Worm (Caenorhabditis elegans) whole organism, L4 larva: ENCODE results near the gene C16C10.4.

ENCODE experiments used
- D1046.2 ChIP-seq: fragments of 200-800 bp; sonication (Bioruptor generic); IDR thresholded peaks from 2 replicates; pipeline ENCODE4 v1.3.6; 2022; ENCODE audit warnings: missing genetic modification characterization, missing compliant biosample characterization
- F10B5.3 ChIP-seq: sonication (generic microtip); optimal IDR thresholded peaks from 2 replicates; lab custom pipeline; 2016; ENCODE audit warnings: mild to moderate bottlenecking, missing genetic modification characterization, missing compliant biosample characterization
- F44E2.7 ChIP-seq: fragments of 200-800 bp; sonication (Bioruptor generic); IDR thresholded peaks from 2 replicates; pipeline ENCODE4 v2.1.2; 2022; ENCODE audit warnings: missing genetic modification characterization, missing compliant biosample characterization
- F49E8.2 ChIP-seq: sonication (generic microtip); optimal IDR thresholded peaks from 2 replicates; lab custom pipeline; 2016; ENCODE audit warnings: missing compliant biosample characterization, mild to moderate bottlenecking, missing genetic modification characterization, borderline replicate concordance
- R02D3.7 ChIP-seq: fragments of 150-350 bp; sonication (generic microtip); optimal IDR thresholded peaks from 3 replicates; lab custom pipeline; 2014; ENCODE audit warnings: missing biosample characterization, missing genetic modification characterization
- Y105C5A.15 ChIP-seq: fragments of 200-800 bp; sonication (Bioruptor generic); IDR thresholded peaks from 2 replicates; pipeline ENCODE4 v1.3.6; 2022; ENCODE audit warnings: missing genetic modification characterization, missing compliant biosample characterization
- Y48G9A.11 ChIP-seq: fragments of 200-800 bp; sonication (Bioruptor generic); IDR thresholded peaks from 2 replicates; pipeline ENCODE4 v1.3.6; 2022; ENCODE audit warnings: missing genetic modification reagents, missing genetic modification characterization, missing compliant biosample characterization
- Y5F2A.4 ChIP-seq: fragments of 200-800 bp; sonication (Bioruptor generic); optimal IDR thresholded peaks from 2 replicates; lab custom pipeline; 2018; ENCODE audit warnings: mild to moderate bottlenecking, missing genetic modification characterization, missing compliant biosample characterization
- Y75B8A.6 ChIP-seq: fragments of 200-800 bp; sonication (Bioruptor generic); IDR thresholded peaks from 2 replicates; pipeline ENCODE4 v1.3.6; 2022; ENCODE audit warnings: missing genetic modification reagents, missing genetic modification characterization, missing compliant biosample characterization
- ZK337.2 ChIP-seq: fragments of 200-800 bp; sonication (Bioruptor generic); IDR thresholded peaks from 2 replicates; pipeline ENCODE4 v1.3.6; 2022; ENCODE audit warnings: missing genetic modification reagents, missing genetic modification characterization, missing compliant biosample characterization
- ceh-20 ChIP-seq: fragments of 200-800 bp; sonication (Bioruptor generic); IDR thresholded peaks from 2 replicates; pipeline ENCODE4 v1.3.6; 2022; ENCODE audit warnings: missing genetic modification reagents, missing genetic modification characterization, missing compliant biosample characterization
- ceh-28 ChIP-seq: fragments of 150-350 bp; optimal IDR thresholded peaks from 2 replicates; lab custom pipeline; 2014; ENCODE audit warnings: missing biosample characterization, missing genetic modification reagents, missing genetic modification characterization
- ceh-62 ChIP-seq: sonication (generic microtip); optimal IDR thresholded peaks from 2 replicates; lab custom pipeline; 2017; ENCODE audit warnings: missing biosample characterization, missing genetic modification characterization
- ces-1 ChIP-seq: fragments of 150-350 bp; sonication (generic microtip); optimal IDR thresholded peaks from 4 replicates; lab custom pipeline; 2014; ENCODE audit warnings: missing biosample characterization, missing genetic modification reagents, missing genetic modification characterization
- cey-2 ChIP-seq: sonication (generic microtip); optimal IDR thresholded peaks from 3 replicates; lab custom pipeline; 2017; ENCODE audit warnings: missing genetic modification characterization, mild to moderate bottlenecking, missing compliant biosample characterization, antibody characterized with exemption, borderline replicate concordance; ENCODE audit not compliant: insufficient read depth
- daf-12 ChIP-seq: fragments of 150-350 bp; optimal IDR thresholded peaks from 2 replicates; lab custom pipeline; 2014; ENCODE audit warnings: missing biosample characterization, missing genetic modification reagents, missing genetic modification characterization
- dmd-9 ChIP-seq: fragments of 200-800 bp; sonication (Bioruptor generic); IDR thresholded peaks from 2 replicates; pipeline ENCODE4 v1.3.6; 2022; ENCODE audit warnings: missing genetic modification reagents, missing genetic modification characterization, missing compliant biosample characterization
- dve-1 ChIP-seq: sonication (generic microtip); optimal IDR thresholded peaks from 2 replicates; lab custom pipeline; 2017; ENCODE audit warnings: antibody characterized with exemption, mild to moderate bottlenecking, missing genetic modification characterization, missing compliant biosample characterization; ENCODE audit not compliant: insufficient read depth
- egl-27 ChIP-seq: sonication (generic microtip); optimal IDR thresholded peaks from 3 replicates; lab custom pipeline; 2017; ENCODE audit warnings: missing biosample characterization, missing genetic modification reagents, missing genetic modification characterization
- fkh-10 ChIP-seq: fragments of 150-350 bp; optimal IDR thresholded peaks from 2 replicates; lab custom pipeline; 2014; ENCODE audit warnings: missing biosample characterization, missing genetic modification reagents, missing genetic modification characterization
- gei-8 ChIP-seq: fragments of 200-800 bp; sonication (Bioruptor generic); optimal IDR thresholded peaks from 2 replicates; lab custom pipeline; 2018; ENCODE audit warnings: mild to moderate bottlenecking, missing genetic modification characterization, missing compliant biosample characterization
- hif-1 ChIP-seq, 2 experiments: sonication (generic microtip); optimal IDR thresholded peaks; 2 replicates each; lab custom pipeline; 2016 to 2017; ENCODE audit warnings: missing compliant biosample characterization in 2 of 2, missing genetic modification characterization in 2 of 2, missing genetic modification reagents in 2 of 2, missing genotype in 2 of 2, mild to moderate bottlenecking in 1 of 2
- hlh-11 ChIP-seq: fragments of 200-800 bp; sonication (Bioruptor generic); optimal IDR thresholded peaks from 2 replicates; lab custom pipeline; 2018; ENCODE audit warnings: mild to moderate bottlenecking, missing genetic modification characterization, missing compliant biosample characterization
- hlh-30 ChIP-seq: sonication (generic microtip); optimal IDR thresholded peaks from 2 replicates; lab custom pipeline; 2017; ENCODE audit warnings: antibody characterized with exemption, mild to moderate bottlenecking, missing genetic modification characterization, missing compliant biosample characterization; ENCODE audit not compliant: insufficient read depth
- hmg-1.1 ChIP-seq: fragments of 200-800 bp; sonication (Bioruptor generic); IDR thresholded peaks from 2 replicates; pipeline ENCODE4 v1.3.6; 2022; ENCODE audit warnings: missing genetic modification reagents, missing genetic modification characterization, missing compliant biosample characterization
- lim-7 ChIP-seq: fragments of 200-800 bp; sonication (Bioruptor generic); IDR thresholded peaks from 2 replicates; pipeline ENCODE4 v1.3.6; 2022; ENCODE audit warnings: missing genetic modification characterization, missing compliant biosample characterization
- lin-1 ChIP-seq: fragments of 200-800 bp; sonication (Bioruptor generic); IDR thresholded peaks from 2 replicates; pipeline ENCODE4 v1.3.6; 2022; ENCODE audit warnings: missing genetic modification reagents, missing genetic modification characterization, missing compliant biosample characterization
- lin-13 ChIP-seq: fragments of 150-350 bp; optimal IDR thresholded peaks from 2 replicates; lab custom pipeline; 2014; ENCODE audit warnings: missing biosample characterization, missing genetic modification reagents, missing genetic modification characterization
- lin-38 ChIP-seq: fragments of 200-800 bp; sonication (Bioruptor generic); IDR thresholded peaks from 2 replicates; pipeline ENCODE4 v1.3.6; 2022; ENCODE audit warnings: missing genetic modification reagents, missing genetic modification characterization, missing compliant biosample characterization
- lir-3 ChIP-seq: sonication (generic microtip); optimal IDR thresholded peaks from 2 replicates; lab custom pipeline; 2016; ENCODE audit warnings: mild to moderate bottlenecking, missing genetic modification characterization, missing compliant biosample characterization
- lsy-2 ChIP-seq, 2 experiments: fragments of 150-350 bp in 1 of 2; sonication (generic microtip) in 1 of 2; optimal IDR thresholded peaks; 2 replicates each; lab custom pipeline; 2014 to 2017; ENCODE audit warnings: missing biosample characterization in 2 of 2, missing genetic modification characterization in 2 of 2
- madf-9 ChIP-seq: fragments of 200-800 bp; sonication (Bioruptor generic); conservative IDR thresholded peaks from 2 replicates; pipeline ENCODE4 v1.3.6; 2022; ENCODE audit warnings: missing genetic modification reagents, missing genetic modification characterization, missing compliant biosample characterization
- mdt-29 ChIP-seq: fragments of 200-800 bp; sonication (Bioruptor generic); IDR thresholded peaks from 2 replicates; pipeline ENCODE4 v1.3.6; 2022; ENCODE audit warnings: missing genetic modification reagents, missing genetic modification characterization, missing compliant biosample characterization
- mep-1 ChIP-seq: fragments of 150-350 bp; sonication (generic microtip); optimal IDR thresholded peaks from 3 replicates; lab custom pipeline; 2014; ENCODE audit warnings: missing biosample characterization, missing genetic modification characterization
- mes-2 ChIP-seq: sonication (generic microtip); optimal IDR thresholded peaks from 2 replicates; lab custom pipeline; 2016; ENCODE audit warnings: missing genotype, mild to moderate bottlenecking, missing genetic modification characterization, missing compliant biosample characterization; ENCODE audit not compliant: poor library complexity, severe bottlenecking
- nhr-10 ChIP-seq: fragments of 150-350 bp; optimal IDR thresholded peaks from 2 replicates; lab custom pipeline; 2014; ENCODE audit warnings: missing biosample characterization, missing genetic modification characterization
- nhr-102 ChIP-seq: sonication (generic microtip); optimal IDR thresholded peaks from 2 replicates; lab custom pipeline; 2016; ENCODE audit warnings: mild to moderate bottlenecking, missing genetic modification characterization, moderate library complexity, missing compliant biosample characterization
- nhr-25 ChIP-seq: sonication (generic microtip); optimal IDR thresholded peaks from 2 replicates; lab custom pipeline; 2017; ENCODE audit warnings: missing genetic modification characterization, mild to moderate bottlenecking, missing compliant biosample characterization, antibody characterized with exemption, moderate library complexity, borderline replicate concordance; ENCODE audit not compliant: insufficient read depth
- nhr-28 ChIP-seq: fragments of 150-350 bp; optimal IDR thresholded peaks from 2 replicates; lab custom pipeline; 2014; ENCODE audit warnings: missing biosample characterization, missing genetic modification characterization
- nhr-48 ChIP-seq: sonication (generic microtip); optimal IDR thresholded peaks from 2 replicates; lab custom pipeline; 2016; ENCODE audit warnings: mild to moderate bottlenecking, missing genetic modification characterization, missing compliant biosample characterization
- nhr-77 ChIP-seq: fragments of 150-350 bp; optimal IDR thresholded peaks from 2 replicates; lab custom pipeline; 2014; ENCODE audit warnings: missing biosample characterization, missing genetic modification characterization
- php-3 ChIP-seq: fragments of 200-800 bp; sonication (Bioruptor generic); IDR thresholded peaks from 2 replicates; pipeline ENCODE4 v1.3.6; 2022; ENCODE audit warnings: missing genetic modification reagents, missing genetic modification characterization, missing compliant biosample characterization
- pqm-1 ChIP-seq: sonication (generic microtip); optimal IDR thresholded peaks from 2 replicates; lab custom pipeline; 2017; ENCODE audit warnings: missing biosample characterization, missing genetic modification characterization
- rbr-2 ChIP-seq: sonication (generic microtip); optimal IDR thresholded peaks from 2 replicates; lab custom pipeline; 2016; ENCODE audit warnings: missing genotype, missing genetic modification characterization, missing compliant biosample characterization
- sdz-12 ChIP-seq: fragments of 200-800 bp; sonication (Bioruptor generic); optimal IDR thresholded peaks from 2 replicates; lab custom pipeline; 2018; ENCODE audit warnings: mild to moderate bottlenecking, missing genetic modification characterization, missing compliant biosample characterization
- skn-1 ChIP-seq: fragments of 150-350 bp; optimal IDR thresholded peaks from 2 replicates; lab custom pipeline; 2014; ENCODE audit warnings: missing biosample characterization, missing genetic modification characterization
- snpc-4 ChIP-seq: fragments of 150-350 bp; optimal IDR thresholded peaks from 2 replicates; lab custom pipeline; 2014; ENCODE audit warnings: missing biosample characterization, missing genetic modification characterization
- unc-39 ChIP-seq: sonication (generic microtip); optimal IDR thresholded peaks from 2 replicates; lab custom pipeline; 2017; ENCODE audit warnings: missing biosample characterization, missing genetic modification characterization
- vab-7 ChIP-seq: fragments of 200-800 bp; sonication (Bioruptor generic); IDR thresholded peaks from 2 replicates; pipeline ENCODE4 v1.3.6; 2022; ENCODE audit warnings: missing genetic modification reagents, missing genetic modification characterization, missing compliant biosample characterization
- zag-1 ChIP-seq: fragments of 150-350 bp; optimal IDR thresholded peaks from 2 replicates; lab custom pipeline; 2014; ENCODE audit warnings: missing biosample characterization, missing genetic modification characterization
- zip-2 ChIP-seq: fragments of 150-350 bp; optimal IDR thresholded peaks from 2 replicates; lab custom pipeline; 2014; ENCODE audit warnings: missing biosample characterization, missing genetic modification characterization

Gene C16C10.4

DNA sequence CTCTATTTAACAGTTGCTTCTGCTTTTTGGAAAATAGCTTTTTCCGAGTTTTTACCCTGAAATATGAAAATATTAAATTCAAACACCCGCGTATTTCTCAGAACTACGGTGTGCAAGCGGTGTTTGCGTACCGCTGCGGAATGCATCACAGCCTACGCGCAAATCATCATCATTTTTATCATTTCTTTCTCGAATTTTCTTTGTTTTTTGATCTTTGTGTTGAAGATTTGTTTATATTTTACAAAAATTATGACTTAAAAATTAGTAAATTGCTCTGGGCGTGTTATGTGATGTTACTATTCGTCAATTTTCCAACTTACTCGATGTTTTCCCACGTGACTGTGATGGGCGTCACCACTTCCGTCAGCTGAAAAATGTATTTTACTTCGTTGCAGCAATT lies 20.2 kb upstream of the C16C10.4 start (continued):
- TF ChIP-seq Y5F2A.4 = no peak
- TF ChIP-seq Y105C5A.15 (GFP tag; lab: Robert Waterston, UW) = no peak
- TF ChIP-seq lir-3 (tag; lab: Kevin White, UChicago) = no peak
- TF ChIP-seq nhr-28 (tag; lab: Kevin White, UChicago) = peak; percentile 68
- TF ChIP-seq lim-7 = no peak
- TF ChIP-seq F10B5.3 = no peak
- peak; percentile 15 for TF ChIP-seq zip-2 (tag; lab: Kevin White, UChicago)
- no peak for TF ChIP-seq D1046.2 (GFP tag; lab: Robert Waterston, UW)
- TF ChIP-seq dmd-9 (GFP tag; lab: Robert Waterston, UW) = no peak
- no peak for TF ChIP-seq dve-1 (tag; lab: Kevin White, UChicago)
- TF ChIP-seq lin-1 (GFP tag; lab: Robert Waterston, UW) = no peak
- TF ChIP-seq daf-12 (tag; lab: Kevin White, UChicago) = no peak
- TF ChIP-seq cey-2 = no peak
- no peak for TF ChIP-seq F49E8.2 (tag; lab: Kevin White, UChicago)
- no peak for TF ChIP-seq F44E2.7
- peak; percentile 88 to 99 for TF ChIP-seq lsy-2 (tag; optimal IDR thresholded peaks at IDR 0.05; lab: Kevin White, UChicago)
- no peak for TF ChIP-seq unc-39 (tag; lab: Kevin White, UChicago)
- no peak for TF ChIP-seq nhr-102 (tag; lab: Kevin White, UChicago)
- TF ChIP-seq nhr-48 (tag; lab: Kevin White, UChicago) = no peak
- no peak for TF ChIP-seq ceh-20
- no peak for TF ChIP-seq php-3 (GFP tag; lab: Robert Waterston, UW)
- TF ChIP-seq pqm-1 (tag; lab: Kevin White, UChicago) = no peak
- TF ChIP-seq lin-38 (GFP tag; lab: Robert Waterston, UW) = peak; percentile 64
- peak; percentile 79 for TF ChIP-seq hlh-11 (tag; lab: Kevin White, UChicago)
- TF ChIP-seq zag-1 (tag; lab: Kevin White, UChicago) = no peak
- TF ChIP-seq lin-13 (GFP tag; lab: Kevin White, UChicago) = peak; percentile 4
- TF ChIP-seq madf-9 = no peak
- TF ChIP-seq sdz-12 (GFP tag; lab: Kevin White, UChicago) = no peak
- TF ChIP-seq rbr-2 (tag; lab: Kevin White, UChicago) = peak; percentile 5
- TF ChIP-seq nhr-25 (tag; lab: Kevin White, UChicago) = no peak
- TF ChIP-seq hlh-30 = peak; percentile 85
- no peak for TF ChIP-seq ZK337.2 (GFP tag; lab: Robert Waterston, UW)
- no peak for TF ChIP-seq egl-27 (tag; lab: Kevin White, UChicago)
- TF ChIP-seq vab-7 (GFP tag; lab: Robert Waterston, UW) = no peak
- no peak for TF ChIP-seq Y75B8A.6 (GFP tag; lab: Robert Waterston, UW)
- TF ChIP-seq ceh-28 (tag; lab: Kevin White, UChicago) = no peak
- no peak for TF ChIP-seq fkh-10 (GFP tag; lab: Kevin White, UChicago)
- peak in 1 of 2 experiments; percentile 26 for TF ChIP-seq hif-1 (tag; optimal IDR thresholded peaks at IDR 0.05; lab: Kevin White, UChicago)
- TF ChIP-seq Y48G9A.11 = no peak
- TF ChIP-seq mes-2 (tag; lab: Kevin White, UChicago) = peak; percentile 83
- TF ChIP-seq hmg-1.1 (GFP tag; lab: Robert Waterston, UW) = peak; percentile 51; the same call in 1 of the 2 replicates
- no peak for TF ChIP-seq nhr-10 (tag; lab: Kevin White, UChicago)
- no peak for TF ChIP-seq snpc-4 (tag; lab: Kevin White, UChicago)
- no peak for TF ChIP-seq gei-8
- no peak for TF ChIP-seq ceh-62
- TF ChIP-seq nhr-77 (tag; lab: Kevin White, UChicago) = peak; percentile 47
- no peak for TF ChIP-seq ces-1 (GFP tag; lab: Kevin White, UChicago)
- TF ChIP-seq skn-1 (tag; lab: Kevin White, UChicago) = no peak
- no peak for TF ChIP-seq mdt-29 (GFP tag; lab: Robert Waterston, UW)
- TF ChIP-seq R02D3.7 (tag; lab: Kevin White, UChicago) = no peak
- peak; percentile 69 for TF ChIP-seq mep-1 (tag; lab: Kevin White, UChicago)
